Worm (Caenorhabditis elegans): ENCODE results near the gene Y45G12C.1.

ce11 chrV:2565525-2565924 is at the start of gene Y45G12C.1:
- TF ChIP-seq ama-1 (optimal IDR thresholded peaks at IDR 0.05) (no peak), ama-1 (GFP tag; optimal IDR thresholded peaks at IDR 0.05) (no peak), xnd-1 (tag; optimal IDR thresholded peaks at IDR 0.05) (no peak), unc-62 (GFP tag; optimal IDR thresholded peaks at IDR 0.05) (no peak), F37B4.10 (GFP tag; IDR thresholded peaks at IDR 0.05) (no peak), die-1 (tag; optimal IDR thresholded peaks at IDR 0.05) (no peak)
